Worm (Caenorhabditis elegans) whole organism, late embryonic: ENCODE data around the gene nhr-268.

ENCODE experiments used
- F13H6.1 ChIP-seq: sonication (generic microtip); optimal IDR thresholded peaks from 2 replicates; lab custom pipeline; 2016; ENCODE audit warnings: missing genetic modification characterization, missing compliant biosample characterization
- K02D7.2 ChIP-seq: sonication (generic microtip); optimal IDR thresholded peaks from 2 replicates; lab custom pipeline; 2017; ENCODE audit warnings: mild to moderate bottlenecking, missing genetic modification characterization, missing compliant biosample characterization
- K09A11.1 ChIP-seq: sonication (generic microtip); optimal IDR thresholded peaks from 2 replicates; lab custom pipeline; 2017; ENCODE audit warnings: antibody characterized with exemption, mild to moderate bottlenecking, missing genetic modification characterization, missing compliant biosample characterization; ENCODE audit not compliant: insufficient read depth
- T23F11.4 ChIP-seq: fragments of 200-800 bp; sonication (Bioruptor generic); optimal IDR thresholded peaks from 2 replicates; lab custom pipeline; 2018; ENCODE audit warnings: mild to moderate bottlenecking, missing genetic modification characterization, missing compliant biosample characterization
- Y22D7AL.16 ChIP-seq: sonication (generic microtip); optimal IDR thresholded peaks from 2 replicates; lab custom pipeline; 2016; ENCODE audit warnings: missing genetic modification characterization, missing compliant biosample characterization
- ceh-14 ChIP-seq: sonication (generic microtip); optimal IDR thresholded peaks from 2 replicates; lab custom pipeline; 2016; ENCODE audit warnings: missing genotype, missing genetic modification characterization, missing compliant biosample characterization
- ceh-18 ChIP-seq: sonication (generic microtip); optimal IDR thresholded peaks from 2 replicates; lab custom pipeline; 2016; ENCODE audit warnings: missing genetic modification characterization, missing compliant biosample characterization
- ceh-34 ChIP-seq: sonication (generic microtip); optimal IDR thresholded peaks from 2 replicates; lab custom pipeline; 2016; ENCODE audit warnings: mild to moderate bottlenecking, missing genetic modification characterization, missing compliant biosample characterization
- ceh-6 ChIP-seq: fragments of 200-800 bp; sonication (Bioruptor generic); optimal IDR thresholded peaks from 2 replicates; lab custom pipeline; 2018; ENCODE audit warnings: mild to moderate bottlenecking, missing genetic modification characterization, missing compliant biosample characterization
- ceh-9 ChIP-seq: sonication (generic microtip); optimal IDR thresholded peaks from 2 replicates; lab custom pipeline; 2016; ENCODE audit warnings: mild to moderate bottlenecking, missing genetic modification characterization, inconsistent platforms, missing compliant biosample characterization
- dmd-4 ChIP-seq: sonication (generic microtip); optimal IDR thresholded peaks from 2 replicates; lab custom pipeline; 2016; ENCODE audit warnings: borderline replicate concordance, missing genetic modification characterization, missing compliant biosample characterization
- dve-1 ChIP-seq: sonication (generic microtip); optimal IDR thresholded peaks from 2 replicates; lab custom pipeline; 2017; ENCODE audit warnings: antibody characterized with exemption, mild to moderate bottlenecking, missing genetic modification characterization, missing compliant biosample characterization
- elt-4 ChIP-seq: sonication (generic microtip); optimal IDR thresholded peaks from 2 replicates; lab custom pipeline; 2016; ENCODE audit warnings: missing genetic modification characterization, missing compliant biosample characterization
- ets-4 ChIP-seq: sonication (generic microtip); optimal IDR thresholded peaks from 2 replicates; lab custom pipeline; 2016; ENCODE audit warnings: missing genetic modification characterization, missing compliant biosample characterization
- eyg-1 ChIP-seq: sonication (generic microtip); optimal IDR thresholded peaks from 2 replicates; lab custom pipeline; 2016; ENCODE audit warnings: missing genotype, missing genetic modification characterization, missing compliant biosample characterization
- fax-1 ChIP-seq: sonication (generic microtip); optimal IDR thresholded peaks from 2 replicates; lab custom pipeline; 2016; ENCODE audit warnings: missing genotype, missing genetic modification characterization, missing compliant biosample characterization
- fkh-6 ChIP-seq: sonication (generic microtip); optimal IDR thresholded peaks from 2 replicates; lab custom pipeline; 2016; ENCODE audit warnings: missing genetic modification characterization, missing compliant biosample characterization
- gmeb-2 ChIP-seq: sonication (generic microtip); optimal IDR thresholded peaks from 2 replicates; lab custom pipeline; 2016; ENCODE audit warnings: missing genetic modification characterization, inconsistent platforms, missing compliant biosample characterization
- hlh-13 ChIP-seq: fragments of 200-800 bp; sonication (Bioruptor generic); optimal IDR thresholded peaks from 2 replicates; lab custom pipeline; 2018; ENCODE audit warnings: mild to moderate bottlenecking, missing genetic modification characterization, missing compliant biosample characterization
- hlh-15 ChIP-seq: sonication (generic microtip); optimal IDR thresholded peaks from 2 replicates; lab custom pipeline; 2016; ENCODE audit warnings: missing genetic modification characterization, missing compliant biosample characterization
- hlh-30 ChIP-seq: sonication (generic microtip); optimal IDR thresholded peaks from 2 replicates; lab custom pipeline; 2017; ENCODE audit warnings: antibody characterized with exemption, missing genetic modification characterization, missing compliant biosample characterization; ENCODE audit not compliant: insufficient read depth
- lim-6 ChIP-seq: sonication (generic microtip); optimal IDR thresholded peaks from 2 replicates; lab custom pipeline; 2016; ENCODE audit warnings: missing genetic modification characterization, missing compliant biosample characterization
- lin-11 ChIP-seq: fragments of 200-800 bp; sonication (Bioruptor generic); optimal IDR thresholded peaks from 2 replicates; lab custom pipeline; 2018; ENCODE audit warnings: mild to moderate bottlenecking, missing genetic modification characterization, missing compliant biosample characterization
- madf-2 ChIP-seq: sonication (generic microtip); optimal IDR thresholded peaks from 2 replicates; lab custom pipeline; 2017; ENCODE audit warnings: missing genetic modification characterization, missing compliant biosample characterization
- mec-3 ChIP-seq: sonication (generic microtip); optimal IDR thresholded peaks from 2 replicates; lab custom pipeline; 2016; ENCODE audit warnings: borderline replicate concordance, missing genetic modification characterization, missing compliant biosample characterization
- npax-4 ChIP-seq: sonication (generic microtip); optimal IDR thresholded peaks from 2 replicates; lab custom pipeline; 2016; ENCODE audit warnings: missing genetic modification characterization, missing compliant biosample characterization
- pha-2 ChIP-seq: sonication (generic microtip); optimal IDR thresholded peaks from 2 replicates; lab custom pipeline; 2017; ENCODE audit warnings: mild to moderate bottlenecking, missing genetic modification characterization, missing compliant biosample characterization
- pha-4 ChIP-seq: fragments of 150-350 bp; optimal IDR thresholded peaks from 2 replicates; lab custom pipeline; 2018; ENCODE audit warnings: missing biosample characterization, missing genetic modification reagents, missing genetic modification characterization
- pqm-1 ChIP-seq: sonication (generic microtip); optimal IDR thresholded peaks from 2 replicates; lab custom pipeline; 2016; ENCODE audit warnings: missing genetic modification characterization, missing compliant biosample characterization
- rnt-1 ChIP-seq: sonication (generic microtip); optimal IDR thresholded peaks from 2 replicates; lab custom pipeline; 2016; ENCODE audit warnings: missing genetic modification characterization, missing compliant biosample characterization
- sox-2 ChIP-seq: fragments of 200-800 bp; sonication (Bioruptor generic); IDR thresholded peaks from 2 replicates; pipeline ENCODE4 v1.3.6; 2022; ENCODE audit warnings: missing genetic modification reagents, missing genetic modification characterization, missing compliant biosample characterization
- sox-4 ChIP-seq: sonication (generic microtip); optimal IDR thresholded peaks from 2 replicates; lab custom pipeline; 2017; ENCODE audit warnings: mild to moderate bottlenecking, missing genetic modification characterization, inconsistent platforms, missing compliant biosample characterization
- syd-9 ChIP-seq: sonication (generic microtip); optimal IDR thresholded peaks from 2 replicates; lab custom pipeline; 2016; ENCODE audit warnings: mild to moderate bottlenecking, missing genetic modification characterization, moderate library complexity, missing compliant biosample characterization
- tbx-2 ChIP-seq: sonication (generic microtip); optimal IDR thresholded peaks from 2 replicates; lab custom pipeline; 2016; ENCODE audit warnings: missing genetic modification characterization, missing compliant biosample characterization
- ttx-3 ChIP-seq: sonication (generic microtip); optimal IDR thresholded peaks from 2 replicates; lab custom pipeline; 2016; ENCODE audit warnings: missing genetic modification reagents, missing genetic modification characterization, missing compliant biosample characterization
- unc-42 ChIP-seq: sonication (generic microtip); optimal IDR thresholded peaks from 2 replicates; lab custom pipeline; 2016; ENCODE audit warnings: missing genotype, missing genetic modification characterization, missing compliant biosample characterization
- unc-55 ChIP-seq: sonication (generic microtip); optimal IDR thresholded peaks from 2 replicates; lab custom pipeline; 2017; ENCODE audit warnings: missing biosample characterization, missing genetic modification reagents, missing genetic modification characterization
- unc-86 ChIP-seq: sonication (generic microtip); optimal IDR thresholded peaks from 2 replicates; lab custom pipeline; 2016; ENCODE audit warnings: missing genetic modification characterization, missing compliant biosample characterization
- zip-5 ChIP-seq: sonication (generic microtip); optimal IDR thresholded peaks from 2 replicates; lab custom pipeline; 2016; ENCODE audit warnings: missing genetic modification characterization, missing compliant biosample characterization

nhr-268 gene

ce11 chrV:15721888-15722287 lies 31.8 kb downstream of the nhr-268 start, which contains the start of gene srh-140:
srh-140 (plus strand) TSS chrV:15722188.
- no peak for TF ChIP-seq fkh-6 (tag; lab: Kevin White, UChicago)
- TF ChIP-seq unc-86 (tag; lab: Kevin White, UChicago), result no peak
- TF ChIP-seq elt-4 (tag; lab: Kevin White, UChicago), result no peak
- TF ChIP-seq hlh-13 (GFP tag; lab: Kevin White, UChicago), result no peak
- TF ChIP-seq pha-2 (tag; lab: Kevin White, UChicago), result no peak
- no peak for TF ChIP-seq sox-4 (tag; lab: Kevin White, UChicago)
- no peak for TF ChIP-seq ceh-9
- TF ChIP-seq dmd-4 (tag; lab: Kevin White, UChicago), result no peak
- TF ChIP-seq dve-1 (tag; lab: Kevin White, UChicago), result no peak
- TF ChIP-seq K09A11.1 (tag; lab: Kevin White, UChicago), result no peak
- TF ChIP-seq ceh-18 (tag; lab: Kevin White, UChicago), result no peak
- no peak for TF ChIP-seq ceh-34 (tag; lab: Kevin White, UChicago)
- no peak for TF ChIP-seq T23F11.4
- TF ChIP-seq tbx-2, result no peak
- TF ChIP-seq F13H6.1, result no peak
- TF ChIP-seq madf-2 (tag; lab: Kevin White, UChicago), result no peak
- TF ChIP-seq K02D7.2, result no peak
- TF ChIP-seq gmeb-2 (tag; lab: Kevin White, UChicago), result no peak
- no peak for TF ChIP-seq lin-11 (tag; lab: Kevin White, UChicago)

- TF ChIP-seq dmd-4 (tag; lab: Kevin White, UChicago), result no peak
- no peak for TF ChIP-seq unc-55 (GFP tag; lab: Kevin White, UChicago)
- no peak for TF ChIP-seq elt-4 (tag; lab: Kevin White, UChicago)
- TF ChIP-seq ets-4, result no peak
- TF ChIP-seq ceh-6 (GFP tag; lab: Kevin White, UChicago), result no peak
- TF ChIP-seq unc-42 (tag; lab: Kevin White, UChicago), result no peak
- TF ChIP-seq ceh-9, result no peak
- no peak for TF ChIP-seq ceh-18 (tag; lab: Kevin White, UChicago)
- TF ChIP-seq lin-11 (tag; lab: Kevin White, UChicago), result no peak
- no peak for TF ChIP-seq eyg-1 (tag; lab: Kevin White, UChicago)
- TF ChIP-seq npax-4 (tag; lab: Kevin White, UChicago), result no peak
- TF ChIP-seq fkh-6 (tag; lab: Kevin White, UChicago), result no peak
- TF ChIP-seq sox-2, result no peak
- TF ChIP-seq rnt-1 (tag; lab: Kevin White, UChicago), result no peak
- no peak for TF ChIP-seq K02D7.2
- TF ChIP-seq T23F11.4, result no peak
- TF ChIP-seq pqm-1, result no peak
- no peak for TF ChIP-seq mec-3 (tag; lab: Kevin White, UChicago)
- TF ChIP-seq syd-9, result no peak
Observed at ce11 chrV:15726610-15727009, 36.6 kb downstream of the nhr-268 start, which contains the start of the genes irld-57 and sfxn-1.3. irld-57 (minus strand) TSS chrV:15726710. sfxn-1.3 (plus strand) TSS chrV:15726841.

DNA sequence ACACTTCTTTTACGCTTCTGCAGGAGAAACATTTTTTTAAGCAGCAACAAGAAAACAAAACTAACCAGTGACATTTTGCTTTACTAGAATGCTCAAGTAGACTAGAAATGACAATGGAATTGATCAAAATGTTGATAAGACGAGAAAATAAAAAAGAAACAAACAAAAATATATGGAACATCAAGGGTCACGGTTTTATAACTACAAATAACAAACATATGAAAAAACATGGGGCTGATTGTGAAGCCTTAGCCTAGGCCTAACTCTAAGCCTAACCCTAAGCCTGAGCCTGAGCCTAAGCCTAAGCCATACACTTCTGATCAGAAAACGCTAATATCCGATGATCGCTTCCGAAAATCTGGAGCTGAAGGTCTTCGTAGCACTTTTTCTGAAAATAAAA lies 40.4 kb downstream of the nhr-268 start, which contains the start of gene Y6E2A.10:
Y6E2A.10 (minus strand) TSS at position 101 of the 400 bp plus-strand sequence.
- TF ChIP-seq fax-1, result no peak
- no peak for TF ChIP-seq unc-86 (tag; lab: Kevin White, UChicago)
- TF ChIP-seq ceh-14 (tag; lab: Kevin White, UChicago), result no peak
- TF ChIP-seq gmeb-2 (tag; lab: Kevin White, UChicago), result no peak
- TF ChIP-seq hlh-15, result no peak
- no peak for TF ChIP-seq pqm-1
- no peak for TF ChIP-seq Y22D7AL.16 (tag; lab: Kevin White, UChicago)
- no peak for TF ChIP-seq lim-6 (tag; lab: Kevin White, UChicago)
- no peak for TF ChIP-seq pha-4 (tag; lab: Kevin White, UChicago)
- TF ChIP-seq zip-5 (tag; lab: Kevin White, UChicago), result no peak
- TF ChIP-seq ceh-9, result no peak
- no peak for TF ChIP-seq F13H6.1
- no peak for TF ChIP-seq ttx-3 (tag; lab: Kevin White, UChicago)
- no peak for TF ChIP-seq hlh-30 (tag; lab: Kevin White, UChicago)
- no peak for TF ChIP-seq rnt-1 (tag; lab: Kevin White, UChicago)
- TF ChIP-seq, all 69 proteins: peak for 0
